Worm (Caenorhabditis elegans) whole organism, L4/young adult: ENCODE results near the gene gst-11.

ENCODE experiments used
- dao-5 ChIP-seq: sonication (generic microtip); optimal IDR thresholded peaks from 2 replicates; lab custom pipeline; 2016; ENCODE audit warnings: missing genotype, missing genetic modification characterization, moderate library complexity, missing compliant biosample characterization
- him-1 ChIP-seq: sonication (generic microtip); optimal IDR thresholded peaks from 2 replicates; lab custom pipeline; 2016; ENCODE audit warnings: missing genotype, missing genetic modification reagents, missing genetic modification characterization, missing compliant biosample characterization

DNA sequence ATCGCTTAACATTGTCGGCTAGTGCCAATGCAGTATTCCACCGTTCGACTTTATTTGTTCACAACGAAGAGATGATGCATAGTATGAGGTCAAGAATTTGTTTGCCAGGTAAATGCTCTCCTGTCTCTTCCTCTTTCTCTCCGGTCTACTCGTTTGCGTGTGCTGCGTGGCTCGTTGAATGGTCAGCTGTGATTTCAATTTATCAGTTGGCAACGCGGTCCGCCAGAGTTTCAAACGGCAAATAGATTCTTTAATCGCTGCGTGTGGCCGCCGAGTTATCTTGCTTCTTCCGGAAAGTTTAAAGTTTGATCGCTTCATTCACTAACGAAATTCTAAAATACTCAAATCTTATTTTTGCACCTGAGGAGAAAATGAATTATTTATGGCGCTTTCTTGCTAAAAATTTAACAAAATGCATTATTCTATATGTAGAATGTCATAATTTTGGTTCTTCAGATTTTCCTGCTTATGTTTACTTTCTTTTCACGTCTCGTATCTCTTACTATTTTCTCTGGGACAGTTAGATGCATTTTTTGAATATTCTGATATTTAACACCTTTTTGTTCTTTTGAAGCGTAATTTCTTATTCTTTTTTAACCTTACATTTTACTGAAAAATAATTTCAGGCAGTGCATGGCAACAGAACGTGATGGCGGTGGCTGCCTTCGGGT lies 47.1 kb upstream of the gst-11 start, which contains the start of gene tsp-17:
- TF ChIP-seq dao-5 (no peak), him-1 (tag; lab: Kevin White, UChicago) (no peak)
